Worm (Caenorhabditis elegans): ENCODE data around the gene F52H2.3.

F52H2.3 gene

ce11 chrX:2549322-2549721 is 8.5 kb upstream of the F52H2.3 start (continued):
- TF ChIP-seq lag-1 (GFP tag; IDR thresholded peaks at IDR 0.05) (no peak), attf-6 (GFP tag; IDR thresholded peaks at IDR 0.05) (peak; percentile 47; the same call in 1 of the 2 replicates), F33H1.4 (GFP tag; IDR thresholded peaks at IDR 0.05) (no peak), hlh-12 (tag; optimal IDR thresholded peaks at IDR 0.05) (peak; percentile 63), gei-17 (GFP tag; optimal IDR thresholded peaks at IDR 0.05) (peak; percentile 25), madf-10 (tag; optimal IDR thresholded peaks at IDR 0.05) (peak; percentile 76), D2030.7 (GFP tag; IDR thresholded peaks at IDR 0.05) (peak; percentile 86), lin-35 (GFP tag; optimal IDR thresholded peaks at IDR 0.05) (peak in 1 of 3 experiments; percentile 61), F10E7.11 (tag; optimal IDR thresholded peaks at IDR 0.05) (peak; percentile 23), ztf-3 (GFP tag; optimal IDR thresholded peaks at IDR 0.05) (no peak), nfya-2 (GFP tag; IDR thresholded peaks at IDR 0.05) (no peak), egl-44 (GFP tag; IDR thresholded peaks at IDR 0.05) (peak; percentile 77), F52B5.7 (tag; optimal IDR thresholded peaks at IDR 0.05) (peak; percentile 60), hmg-1.2 (GFP tag; IDR thresholded peaks at IDR 0.05) (peak; percentile 74), B0019.2 (GFP tag; conservative IDR thresholded peaks at IDR 0.05) (0 out of 2 replicates have a peak, but pooled peaks have one; percentile 25), mes-4 (tag; optimal IDR thresholded peaks at IDR 0.05) (peak; percentile 66), madf-6 (GFP tag; IDR thresholded peaks at IDR 0.05) (0 out of 2 replicates have a peak, but pooled peaks have one; percentile 20), chd-7 (tag; optimal IDR thresholded peaks at IDR 0.05) (peak; percentile 81), nhr-90 (tag; optimal IDR thresholded peaks at IDR 0.05) (peak; percentile 79), sdz-38 (tag; optimal IDR thresholded peaks at IDR 0.05) (no peak), bed-1 (GFP tag; IDR thresholded peaks at IDR 0.05) (no peak), ceh-27 (GFP tag; optimal IDR thresholded peaks at IDR 0.05) (peak; percentile 36), nhr-179 (tag; optimal IDR thresholded peaks at IDR 0.05) (peak; percentile 12), lin-26 (GFP tag; IDR thresholded peaks at IDR 0.05) (peak; percentile 92; the same call in 1 of the 2 replicates), T07F8.4 (tag; optimal IDR thresholded peaks at IDR 0.05) (peak; percentile 72), B0261.1 (tag; optimal IDR thresholded peaks at IDR 0.05) (peak; percentile 86), F55B11.4 (tag; optimal IDR thresholded peaks at IDR 0.05; ENCODE audit: borderline replicate concordance, insufficient read depth) (no peak), F22D6.2 (tag; optimal IDR thresholded peaks at IDR 0.05) (peak; percentile 45), ets-4 (GFP tag; optimal IDR thresholded peaks at IDR 0.05) (peak; percentile 4), K11D2.4 (GFP tag; IDR thresholded peaks at IDR 0.05) (peak; percentile 36; the same call in 1 of the 2 replicates), nfyb-1 (GFP tag; IDR thresholded peaks at IDR 0.05) (peak; percentile 68; the same call in 1 of the 2 replicates), unc-62 (GFP tag; optimal IDR thresholded peaks at IDR 0.05) (no peak), zfh-2 (GFP tag; conservative IDR thresholded peaks at IDR 0.05) (0 out of 2 replicates have a peak, but pooled peaks have one; percentile 35), snpc-1.3 (tag; optimal IDR thresholded peaks at IDR 0.05; ENCODE audit: insufficient read depth) (peak; percentile 18), mxl-1 (tag; optimal IDR thresholded peaks at IDR 0.05) (peak; percentile 63), ZK185.1 (tag; optimal IDR thresholded peaks at IDR 0.05; ENCODE audit: poor library complexity, severe bottlenecking) (peak; percentile 82), ceh-58 (GFP tag; IDR thresholded peaks at IDR 0.05) (no peak), ama-1 (optimal IDR thresholded peaks at IDR 0.05) (no peak), ama-1 (GFP tag; optimal IDR thresholded peaks at IDR 0.05) (peak; percentile 13 to 80), rcor-1 (GFP tag; IDR thresholded peaks at IDR 0.05) (peak; percentile 51; the same call in 1 of the 2 replicates), rec-8 (tag; optimal IDR thresholded peaks at IDR 0.05) (peak; percentile 4 to 69), B0035.1 (tag; optimal IDR thresholded peaks at IDR 0.05) (peak; percentile 56), ztf-18 (tag; optimal IDR thresholded peaks at IDR 0.05) (peak; percentile 74), snpc-1.1 (tag; optimal IDR thresholded peaks at IDR 0.05; ENCODE audit: insufficient read depth) (peak; percentile 49), dpff-1 (tag; optimal IDR thresholded peaks at IDR 0.05) (no peak), F57C9.4 (tag; optimal IDR thresholded peaks at IDR 0.05) (peak; percentile 25), snpc-4 (GFP tag; optimal IDR thresholded peaks at IDR 0.05) (peak; percentile 56), snpc-4 (tag; optimal IDR thresholded peaks at IDR 0.05) (peak in 3 of 4 experiments; percentile 62 to 77 (median 73))
